Worm (Caenorhabditis elegans) whole organism, L4 larva: ENCODE results near the gene mdt-6.

ENCODE experiments used
- D1046.2 ChIP-seq: fragments of 200-800 bp; sonication (Bioruptor generic); IDR thresholded peaks from 2 replicates; pipeline ENCODE4 v1.3.6; 2022; ENCODE audit warnings: missing genetic modification characterization, missing compliant biosample characterization
- F10B5.3 ChIP-seq: sonication (generic microtip); optimal IDR thresholded peaks from 2 replicates; lab custom pipeline; 2016; ENCODE audit warnings: mild to moderate bottlenecking, missing genetic modification characterization, missing compliant biosample characterization
- F26F4.8 ChIP-seq: fragments of 200-800 bp; sonication (Bioruptor generic); conservative IDR thresholded peaks from 2 replicates; pipeline ENCODE4 v1.3.6; 2022; ENCODE audit warnings: missing genetic modification characterization, missing compliant biosample characterization
- F44E2.7 ChIP-seq: fragments of 200-800 bp; sonication (Bioruptor generic); IDR thresholded peaks from 2 replicates; pipeline ENCODE4 v2.1.2; 2022; ENCODE audit warnings: missing genetic modification characterization, missing compliant biosample characterization
- T26A8.4 ChIP-seq: fragments of 200-800 bp; sonication (Bioruptor generic); IDR thresholded peaks from 2 replicates; pipeline ENCODE4 v1.3.6; 2022; ENCODE audit warnings: missing genetic modification characterization, missing compliant biosample characterization
- aha-1 ChIP-seq: fragments of 150-350 bp; peaks from one replicate; lab custom pipeline; 2014; ENCODE audit warnings: missing biosample characterization, missing genetic modification characterization
- ces-1 ChIP-seq: fragments of 150-350 bp; sonication (generic microtip); optimal IDR thresholded peaks from 4 replicates; lab custom pipeline; 2014; ENCODE audit warnings: missing biosample characterization, missing genetic modification reagents, missing genetic modification characterization
- ctbp-1 ChIP-seq: fragments of 200-800 bp; sonication (Bioruptor generic); IDR thresholded peaks from 2 replicates; pipeline ENCODE4 v1.3.6; 2022; ENCODE audit warnings: missing genetic modification reagents, missing genetic modification characterization, missing compliant biosample characterization
- daf-16 ChIP-seq, 3 experiments: sonication (generic microtip); optimal IDR thresholded peaks; 2 replicates each; lab custom pipeline; 2016 to 2017; ENCODE audit warnings: missing genetic modification characterization in 3 of 3, missing genetic modification reagents in 3 of 3, mild to moderate bottlenecking in 2 of 3, missing compliant biosample characterization in 2 of 3, missing biosample characterization in 1 of 3, moderate library complexity in 1 of 3
- daf-19 ChIP-seq: fragments of 200-800 bp; sonication (Bioruptor generic); conservative IDR thresholded peaks from 2 replicates; pipeline ENCODE4 v1.3.6; 2022; ENCODE audit warnings: missing genetic modification characterization, missing compliant biosample characterization
- daf-8 ChIP-seq: fragments of 200-800 bp; sonication (Bioruptor generic); IDR thresholded peaks from 2 replicates; pipeline ENCODE4 v1.3.6; 2022; ENCODE audit warnings: missing genetic modification characterization, missing compliant biosample characterization
- dve-1 ChIP-seq: sonication (generic microtip); optimal IDR thresholded peaks from 2 replicates; lab custom pipeline; 2017; ENCODE audit warnings: antibody characterized with exemption, mild to moderate bottlenecking, missing genetic modification characterization, missing compliant biosample characterization; ENCODE audit not compliant: insufficient read depth
- egl-27 ChIP-seq: sonication (generic microtip); optimal IDR thresholded peaks from 3 replicates; lab custom pipeline; 2017; ENCODE audit warnings: missing biosample characterization, missing genetic modification reagents, missing genetic modification characterization
- egl-43 ChIP-seq: fragments of 200-800 bp; sonication (Bioruptor generic); IDR thresholded peaks from 2 replicates; pipeline ENCODE4 v1.3.6; 2022; ENCODE audit warnings: missing genetic modification reagents, missing genetic modification characterization, missing compliant biosample characterization
- fkh-10 ChIP-seq: fragments of 150-350 bp; optimal IDR thresholded peaks from 2 replicates; lab custom pipeline; 2014; ENCODE audit warnings: missing biosample characterization, missing genetic modification reagents, missing genetic modification characterization
- hif-1 ChIP-seq, 2 experiments: sonication (generic microtip); optimal IDR thresholded peaks; 2 replicates each; lab custom pipeline; 2016 to 2017; ENCODE audit warnings: missing compliant biosample characterization in 2 of 2, missing genetic modification characterization in 2 of 2, missing genetic modification reagents in 2 of 2, missing genotype in 2 of 2, mild to moderate bottlenecking in 1 of 2
- hlh-11 ChIP-seq: fragments of 200-800 bp; sonication (Bioruptor generic); optimal IDR thresholded peaks from 2 replicates; lab custom pipeline; 2018; ENCODE audit warnings: mild to moderate bottlenecking, missing genetic modification characterization, missing compliant biosample characterization
- hlh-30 ChIP-seq: sonication (generic microtip); optimal IDR thresholded peaks from 2 replicates; lab custom pipeline; 2017; ENCODE audit warnings: antibody characterized with exemption, mild to moderate bottlenecking, missing genetic modification characterization, missing compliant biosample characterization; ENCODE audit not compliant: insufficient read depth
- jun-1 ChIP-seq: fragments of 150-350 bp; optimal IDR thresholded peaks from 2 replicates; lab custom pipeline; 2014; ENCODE audit warnings: missing biosample characterization, missing genetic modification reagents, missing genetic modification characterization
- lim-7 ChIP-seq: fragments of 200-800 bp; sonication (Bioruptor generic); IDR thresholded peaks from 2 replicates; pipeline ENCODE4 v1.3.6; 2022; ENCODE audit warnings: missing genetic modification characterization, missing compliant biosample characterization
- lin-13 ChIP-seq: fragments of 150-350 bp; optimal IDR thresholded peaks from 2 replicates; lab custom pipeline; 2014; ENCODE audit warnings: missing biosample characterization, missing genetic modification reagents, missing genetic modification characterization
- lin-38 ChIP-seq: fragments of 200-800 bp; sonication (Bioruptor generic); IDR thresholded peaks from 2 replicates; pipeline ENCODE4 v1.3.6; 2022; ENCODE audit warnings: missing genetic modification reagents, missing genetic modification characterization, missing compliant biosample characterization
- lin-39 ChIP-seq: fragments of 150-350 bp; optimal IDR thresholded peaks from 2 replicates; lab custom pipeline; 2014; ENCODE audit warnings: missing biosample characterization, missing genetic modification reagents, missing genetic modification characterization
- lir-3 ChIP-seq: sonication (generic microtip); optimal IDR thresholded peaks from 2 replicates; lab custom pipeline; 2016; ENCODE audit warnings: mild to moderate bottlenecking, missing genetic modification characterization, missing compliant biosample characterization
- mdt-29 ChIP-seq: fragments of 200-800 bp; sonication (Bioruptor generic); IDR thresholded peaks from 2 replicates; pipeline ENCODE4 v1.3.6; 2022; ENCODE audit warnings: missing genetic modification reagents, missing genetic modification characterization, missing compliant biosample characterization
- mxl-2 ChIP-seq: fragments of 200-800 bp; sonication (Bioruptor generic); conservative IDR thresholded peaks from 2 replicates; pipeline ENCODE4 v1.3.6; 2022; ENCODE audit warnings: missing genetic modification reagents, missing genetic modification characterization, missing compliant biosample characterization
- nhr-28 ChIP-seq: fragments of 150-350 bp; optimal IDR thresholded peaks from 2 replicates; lab custom pipeline; 2014; ENCODE audit warnings: missing biosample characterization, missing genetic modification characterization
- pha-4 ChIP-seq, 2 experiments: fragments of 150-350 bp in 1 of 2; fragments of 200-800 bp in 1 of 2; sonication (Bioruptor generic) in 1 of 2; IDR thresholded peaks in 1 of 2; optimal IDR thresholded peaks in 1 of 2; 2 replicates each; pipeline versions ENCODE4 v1.3.6 to Lab custom; 2014 to 2022; ENCODE audit warnings: missing genetic modification characterization in 2 of 2, missing genetic modification reagents in 2 of 2, missing biosample characterization in 1 of 2, missing compliant biosample characterization in 1 of 2
- php-3 ChIP-seq: fragments of 200-800 bp; sonication (Bioruptor generic); IDR thresholded peaks from 2 replicates; pipeline ENCODE4 v1.3.6; 2022; ENCODE audit warnings: missing genetic modification reagents, missing genetic modification characterization, missing compliant biosample characterization
- pqm-1 ChIP-seq: sonication (generic microtip); optimal IDR thresholded peaks from 2 replicates; lab custom pipeline; 2017; ENCODE audit warnings: missing biosample characterization, missing genetic modification characterization
- rbr-2 ChIP-seq: sonication (generic microtip); optimal IDR thresholded peaks from 2 replicates; lab custom pipeline; 2016; ENCODE audit warnings: missing genotype, missing genetic modification characterization, missing compliant biosample characterization
- set-16 ChIP-seq: fragments of 200-800 bp; sonication (Bioruptor generic); IDR thresholded peaks from 2 replicates; pipeline ENCODE4 v1.3.6; 2022; ENCODE audit warnings: missing genetic modification reagents, missing genetic modification characterization, missing compliant biosample characterization
- snpc-1.2 ChIP-seq: fragments of 200-800 bp; sonication (Bioruptor generic); IDR thresholded peaks from 2 replicates; pipeline ENCODE4 v1.3.6; 2022; ENCODE audit warnings: missing genetic modification reagents, missing genetic modification characterization, missing compliant biosample characterization
- snpc-4 ChIP-seq: fragments of 150-350 bp; optimal IDR thresholded peaks from 2 replicates; lab custom pipeline; 2014; ENCODE audit warnings: missing biosample characterization, missing genetic modification characterization
- unc-62 ChIP-seq, 3 experiments: fragments of 150-350 bp in 1 of 3; sonication (generic microtip); optimal IDR thresholded peaks in 2 of 3; peaks in 1 of 3; 1 replicate in 1 of 3; 2 replicates in 2 of 3; lab custom pipeline; 2014 to 2017; ENCODE audit warnings: missing biosample characterization in 3 of 3, missing genetic modification characterization in 3 of 3, missing genetic modification reagents in 3 of 3, missing genotype in 1 of 3
- zag-1 ChIP-seq: fragments of 150-350 bp; optimal IDR thresholded peaks from 2 replicates; lab custom pipeline; 2014; ENCODE audit warnings: missing biosample characterization, missing genetic modification characterization
- ztf-7 ChIP-seq: fragments of 150-350 bp; optimal IDR thresholded peaks from 2 replicates; lab custom pipeline; 2014; ENCODE audit warnings: missing biosample characterization, missing genetic modification characterization

Gene mdt-6

DNA sequence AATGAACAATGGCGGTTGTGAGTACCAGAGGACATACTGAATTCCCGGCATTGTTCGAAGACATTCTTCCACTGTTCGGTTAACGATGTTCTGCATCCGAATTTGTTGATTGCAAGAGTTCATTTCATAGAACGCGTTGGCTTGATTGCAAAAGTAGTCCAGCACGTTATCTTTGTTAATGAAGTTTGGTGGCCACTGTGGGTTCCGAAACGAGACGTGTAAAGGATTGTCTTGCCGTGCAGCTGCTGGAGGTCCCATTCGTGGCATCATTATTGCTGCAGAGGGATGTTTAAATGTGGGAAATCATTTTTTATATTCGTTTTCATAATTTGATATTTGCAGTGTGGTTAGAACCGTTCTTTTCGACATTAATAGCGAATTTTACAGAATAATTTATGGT is at the start of gene mdt-6:
Gene mdt-6, minus strand, starts transcription at position 275 of the 400 bp plus-strand sequence.
- TF ChIP-seq ctbp-1, result 0 out of 2 replicates have a peak, but pooled peaks have one; percentile 11
- TF ChIP-seq lir-3, result no peak
- no peak for TF ChIP-seq egl-27 (tag; lab: Kevin White, UChicago)
- 0 out of 2 replicates have a peak, but pooled peaks have one; percentile 26 for TF ChIP-seq snpc-1.2
- TF ChIP-seq aha-1 (tag; lab: Kevin White, UChicago), result peak; percentile 84
- peak; percentile 53 for TF ChIP-seq T26A8.4 (GFP tag; lab: Robert Waterston, UW)
- peak in 1 of 2 experiments; percentile 88 for TF ChIP-seq unc-62 (GFP tag; optimal IDR thresholded peaks at IDR 0.05 in 1 of 2; lab: Kevin White, UChicago)
- TF ChIP-seq unc-62 (tag; optimal IDR thresholded peaks at IDR 0.05; lab: Kevin White, UChicago), result no peak

DNA sequence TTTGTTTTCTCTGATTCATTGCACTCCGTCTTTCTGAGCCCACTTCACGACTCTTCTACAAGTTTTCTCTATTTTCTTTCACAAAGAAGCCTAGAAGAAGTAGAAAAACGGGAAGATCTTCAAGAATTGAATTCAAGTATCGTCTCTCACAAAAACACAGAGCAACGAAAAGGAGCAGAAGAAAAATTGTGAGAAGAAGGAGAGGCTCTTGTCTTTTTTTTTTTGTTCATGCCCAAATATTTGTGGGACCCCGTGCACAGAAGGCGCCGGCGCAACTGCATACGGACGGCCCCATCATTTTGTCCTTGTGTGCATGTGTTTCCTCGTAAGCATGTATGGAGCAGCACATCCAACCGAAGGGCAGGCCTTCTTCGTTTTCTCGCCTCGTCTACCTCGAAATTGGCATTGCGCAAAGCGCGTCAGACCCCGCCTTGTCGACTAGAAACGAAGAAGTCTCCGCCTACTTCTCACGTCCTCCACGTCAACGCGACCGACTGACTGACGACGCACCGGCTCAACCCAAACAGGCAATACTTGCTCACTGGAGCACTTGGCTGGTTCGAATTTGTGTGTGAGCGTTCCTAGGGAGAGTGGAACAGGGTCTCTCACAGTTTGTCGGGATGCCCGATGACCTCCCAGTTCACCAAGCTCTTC is 47.2 kb upstream of the mdt-6 start:
- TF ChIP-seq lin-38 (GFP tag; lab: Robert Waterston, UW) (no peak), set-16 (peak; percentile 52; the same call in 1 of the 2 replicates), F10B5.3 (no peak), D1046.2 (GFP tag; lab: Robert Waterston, UW) (no peak), fkh-10 (peak; percentile 59)

DNA sequence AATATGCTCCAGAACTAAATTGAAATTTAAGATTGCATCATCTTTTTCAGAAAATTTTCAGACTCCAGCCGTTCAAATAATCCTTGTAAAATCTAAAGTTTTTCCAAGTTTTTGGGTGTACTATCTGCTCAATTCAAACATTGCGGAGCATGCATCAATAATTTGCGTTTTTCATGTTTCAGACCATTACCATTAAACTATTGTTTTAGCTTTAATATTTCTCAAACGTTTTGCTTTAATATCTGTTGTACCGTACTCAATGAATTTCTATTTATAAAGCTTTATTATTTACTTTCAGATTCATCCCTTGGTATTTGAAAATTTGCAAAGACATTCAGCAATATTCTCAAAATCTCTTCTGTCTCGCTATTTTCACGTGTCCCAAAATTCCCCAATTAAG is 43.8 kb upstream of the mdt-6 start, which contains the start of gene odr-2:
Gene odr-2, plus strand, starts transcription at position 301 of the 400 bp plus-strand sequence.
- TF ChIP-seq lin-39 (tag; lab: Kevin White, UChicago), result no peak
- TF ChIP-seq F10B5.3, result no peak
- no peak for TF ChIP-seq zag-1 (tag; lab: Kevin White, UChicago)

DNA sequence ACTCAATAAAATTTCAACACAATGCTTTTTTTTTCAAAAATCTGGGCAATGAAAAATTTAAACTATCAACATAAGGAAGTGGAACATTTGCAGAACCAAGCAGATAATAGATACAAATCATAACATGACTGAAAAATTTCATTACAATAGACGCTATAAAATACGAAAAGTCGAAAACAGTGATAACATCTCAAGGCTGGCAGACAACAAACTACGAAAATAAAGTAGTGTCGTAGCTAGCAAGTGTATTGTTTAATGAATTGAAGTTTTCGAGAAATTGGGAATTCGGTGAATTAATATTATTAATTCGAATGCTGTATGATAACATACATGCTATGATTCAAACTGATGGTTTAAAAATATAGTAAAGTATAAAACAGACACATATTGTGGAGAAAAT is 37.4 kb upstream of the mdt-6 start:
- TF ChIP-seq unc-62 (GFP tag; optimal IDR thresholded peaks at IDR 0.05 in 1 of 2; lab: Kevin White, UChicago) (peak in 1 of 2 experiments; percentile 39), unc-62 (tag; optimal IDR thresholded peaks at IDR 0.05; lab: Kevin White, UChicago) (no peak), daf-19 (no peak), nhr-28 (tag; lab: Kevin White, UChicago) (peak; percentile 92)

- TF ChIP-seq F26F4.8 (GFP tag; lab: Robert Waterston, UW), result no peak
- TF ChIP-seq snpc-4, result no peak
- no peak for TF ChIP-seq lim-7 (GFP tag; lab: Robert Waterston, UW)
- 0 out of 2 replicates have a peak, but pooled peaks have one; percentile 21 for TF ChIP-seq php-3 (GFP tag; lab: Robert Waterston, UW)
- no peak for TF ChIP-seq pha-4 (GFP tag; IDR thresholded peaks at IDR 0.05; lab: Robert Waterston, UW)
- TF ChIP-seq pha-4 (tag; optimal IDR thresholded peaks at IDR 0.05; lab: Kevin White, UChicago), result peak; percentile 3
- TF ChIP-seq lin-13 (GFP tag; lab: Kevin White, UChicago), result no peak
- no peak for TF ChIP-seq rbr-2
- no peak for TF ChIP-seq daf-19
- no peak for TF ChIP-seq daf-16 (GFP tag; optimal IDR thresholded peaks at IDR 0.05; lab: Kevin White, UChicago)
- TF ChIP-seq daf-16 (tag; optimal IDR thresholded peaks at IDR 0.05; lab: Kevin White, UChicago), result peak; percentile 88
- no peak for TF ChIP-seq ztf-7 (tag; lab: Kevin White, UChicago)
- peak; percentile 24 for TF ChIP-seq dve-1 (tag; lab: Kevin White, UChicago)
- TF ChIP-seq nhr-28 (tag; lab: Kevin White, UChicago), result peak; percentile 64
Measured at ce11 chrV:7096129-7096730, 36.8 kb upstream of the mdt-6 start.

- TF ChIP-seq jun-1 (tag; lab: Kevin White, UChicago) (no peak), pqm-1 (tag; lab: Kevin White, UChicago) (peak; percentile 84), egl-43 (GFP tag; lab: Robert Waterston, UW) (no peak), mxl-2 (GFP tag; lab: Robert Waterston, UW) (0 out of 2 replicates have a peak, but pooled peaks have one; percentile 44), lim-7 (GFP tag; lab: Robert Waterston, UW) (no peak), php-3 (GFP tag; lab: Robert Waterston, UW) (0 out of 2 replicates have a peak, but pooled peaks have one; percentile 30), mdt-29 (GFP tag; lab: Robert Waterston, UW) (no peak), ces-1 (GFP tag; lab: Kevin White, UChicago) (no peak), daf-8 (GFP tag; lab: Robert Waterston, UW) (no peak), F44E2.7 (no peak), hif-1 (tag; optimal IDR thresholded peaks at IDR 0.05; lab: Kevin White, UChicago) (no peak), hlh-30 (tag; lab: Kevin White, UChicago) (peak; percentile 2), hlh-11 (tag; lab: Kevin White, UChicago) (peak; percentile 50)
Measured at ce11 chrV:7095254-7095990, 36.0 kb upstream of the mdt-6 start.
